Fruit fly (Drosophila melanogaster) Kc167 (cell line): Measurements from ENCODE around the gene aralar1.

Experiments used
- Myc ChIP-seq: fragments of >200 bp; optimal IDR thresholded peaks from 2 replicates; lab custom pipeline; 2017; ENCODE audit warnings: missing external identifiers
- Sin3A ChIP-seq: fragments of >200 bp; optimal IDR thresholded peaks from 2 replicates; lab custom pipeline; 2018; ENCODE audit warnings: missing external identifiers
- psq ChIP-seq: fragments of >200 bp; optimal IDR thresholded peaks from 2 replicates; lab custom pipeline; 2017; ENCODE audit warnings: missing external identifiers
- ttk ChIP-seq: sonication (Bioruptor generic); optimal IDR thresholded peaks from 2 replicates; lab custom pipeline; 2017; ENCODE audit warnings: missing external identifiers

dm6 chr3R:30472331-30472730 is 16.7 kb upstream of the aralar1 start:
- no peak for TF ChIP-seq ttk (lab: Kevin White, UChicago)
- TF ChIP-seq psq (lab: Kevin White, UChicago) = no peak
- no peak for TF ChIP-seq Sin3A (lab: Kevin White, UChicago)
- no peak for TF ChIP-seq Myc (lab: Kevin White, UChicago)
